Fruit fly (Drosophila melanogaster) whole organism, embryonic: ENCODE measurements around the gene tex.
A peak's percentile ranks its signal among the peaks of the same experiment; 100 is the strongest.

Experiments
- Atf-2 ChIP-seq: fragments of 200-800 bp; sonication (Bioruptor generic); optimal IDR thresholded peaks from 2 replicates; lab custom pipeline; 2016; ENCODE audit warnings: missing biosample characterization, missing genetic modification characterization
- B-H1 ChIP-seq: fragments of 200-800 bp; sonication (Bioruptor generic); IDR thresholded peaks from 3 replicates; pipeline ENCODE4 v1.3.6; 2022; ENCODE audit warnings: missing biosample characterization, missing genetic modification characterization
- Blimp-1 ChIP-seq: fragments of 200-800 bp; sonication (Bioruptor generic); optimal IDR thresholded peaks from 3 replicates; lab custom pipeline; 2018; ENCODE audit warnings: missing biosample characterization, missing genetic modification characterization, mild to moderate bottlenecking, moderate library complexity, missing genetic modification reagents
- CG10267 ChIP-seq: fragments of 200-800 bp; sonication (Bioruptor generic); optimal IDR thresholded peaks from 2 replicates; lab custom pipeline; 2018; ENCODE audit warnings: missing biosample characterization, mild to moderate bottlenecking, missing genetic modification characterization, moderate library complexity
- CG11696 ChIP-seq: fragments of 200-800 bp; sonication (Bioruptor generic); IDR thresholded peaks from 2 replicates; pipeline ENCODE4 v1.3.6; 2022; ENCODE audit warnings: missing biosample characterization, missing genetic modification characterization
- CG13123 ChIP-seq: fragments of 200-800 bp; sonication (Bioruptor generic); optimal IDR thresholded peaks from 2 replicates; lab custom pipeline; 2016; ENCODE audit warnings: missing biosample characterization, missing genetic modification characterization
- CG15073 ChIP-seq: fragments of 200-800 bp; sonication (Bioruptor generic); optimal IDR thresholded peaks from 2 replicates; lab custom pipeline; 2016; ENCODE audit warnings: missing biosample characterization, missing genetic modification characterization
- CG15479 ChIP-seq: fragments of 200-800 bp; sonication (Bioruptor generic); optimal IDR thresholded peaks from 3 replicates; lab custom pipeline; 2019; ENCODE audit warnings: missing biosample characterization, mild to moderate bottlenecking, missing genetic modification characterization, moderate library complexity
- CG1603 ChIP-seq: fragments of 200-800 bp; sonication (Bioruptor generic); optimal IDR thresholded peaks from 2 replicates; lab custom pipeline; 2019; ENCODE audit warnings: missing biosample characterization, mild to moderate bottlenecking, missing genetic modification characterization, moderate library complexity
- CG17186 ChIP-seq: fragments of 200-800 bp; sonication (Bioruptor generic); optimal IDR thresholded peaks from 3 replicates; lab custom pipeline; 2017; ENCODE audit warnings: missing biosample characterization, missing genetic modification reagents, missing genetic modification characterization
- CG17612 ChIP-seq: fragments of 200-800 bp; sonication (Bioruptor generic); IDR thresholded peaks from 2 replicates; pipeline ENCODE4 v1.3.6; 2022; ENCODE audit warnings: missing biosample characterization, missing genetic modification characterization
- CG18262 ChIP-seq: fragments of 200-800 bp; optimal IDR thresholded peaks from 3 replicates; lab custom pipeline; 2019; ENCODE audit warnings: missing biosample characterization, mild to moderate bottlenecking, missing genetic modification characterization, moderate library complexity
- CG2199 ChIP-seq: fragments of 200-800 bp; sonication (Bioruptor generic); IDR thresholded peaks from 3 replicates; pipeline ENCODE4 v1.3.6; 2022; ENCODE audit warnings: missing biosample characterization, missing genetic modification characterization
- CG2889 ChIP-seq: fragments of 200-800 bp; sonication (Bioruptor generic); IDR thresholded peaks from 3 replicates; pipeline ENCODE4 v1.3.6; 2022; ENCODE audit warnings: missing biosample characterization, missing genetic modification characterization
- CG3065 ChIP-seq: fragments of 200-800 bp; sonication (Bioruptor generic); optimal IDR thresholded peaks from 2 replicates; lab custom pipeline; 2016; ENCODE audit warnings: missing biosample characterization, missing genetic modification characterization
- CG31365 ChIP-seq: fragments of 200-800 bp; sonication (Bioruptor generic); optimal IDR thresholded peaks from 2 replicates; lab custom pipeline; 2018; ENCODE audit warnings: missing biosample characterization, mild to moderate bottlenecking, missing genetic modification characterization
- CG31441 ChIP-seq: fragments of 200-800 bp; sonication (Bioruptor generic); IDR thresholded peaks from 2 replicates; pipeline ENCODE4 v1.3.6; 2022; ENCODE audit warnings: missing biosample characterization, missing genetic modification characterization
- CG33557 ChIP-seq: fragments of 200-800 bp; sonication (Bioruptor generic); optimal IDR thresholded peaks from 2 replicates; lab custom pipeline; 2019; ENCODE audit warnings: missing biosample characterization, mild to moderate bottlenecking, missing genetic modification characterization, moderate library complexity
- CG3407 ChIP-seq: fragments of 200-800 bp; sonication (Bioruptor generic); optimal IDR thresholded peaks from 2 replicates; lab custom pipeline; 2018; ENCODE audit warnings: missing biosample characterization, mild to moderate bottlenecking, missing genetic modification characterization
- CG5245 ChIP-seq: fragments of 200-800 bp; sonication (Bioruptor generic); optimal IDR thresholded peaks from 3 replicates; lab custom pipeline; 2016; ENCODE audit warnings: missing biosample characterization, missing genetic modification characterization
- CG6254 ChIP-seq: fragments of 200-800 bp; sonication (Bioruptor generic); optimal IDR thresholded peaks from 3 replicates; lab custom pipeline; 2017; ENCODE audit warnings: mild to moderate bottlenecking, missing biosample characterization, missing genetic modification reagents, missing genetic modification characterization
- CG6654 ChIP-seq: fragments of 200-800 bp; sonication (Bioruptor generic); optimal IDR thresholded peaks from 2 replicates; lab custom pipeline; 2017; ENCODE audit warnings: missing biosample characterization, mild to moderate bottlenecking, missing genetic modification characterization
- CG7271 ChIP-seq: fragments of 200-800 bp; sonication (Bioruptor generic); optimal IDR thresholded peaks from 2 replicates; lab custom pipeline; 2018; ENCODE audit warnings: missing biosample characterization, mild to moderate bottlenecking, missing genetic modification characterization, moderate library complexity
- CG7786 ChIP-seq: fragments of 200-800 bp; sonication (Bioruptor generic); optimal IDR thresholded peaks from 2 replicates; lab custom pipeline; 2016; ENCODE audit warnings: missing biosample characterization, missing genetic modification characterization
- CG7839 ChIP-seq: fragments of 200-800 bp; sonication (Bioruptor generic); optimal IDR thresholded peaks from 3 replicates; lab custom pipeline; 2018; ENCODE audit warnings: missing biosample characterization, mild to moderate bottlenecking, missing genetic modification characterization, moderate library complexity
- CG7928 ChIP-seq: fragments of 200-800 bp; sonication (Bioruptor generic); optimal IDR thresholded peaks from 2 replicates; lab custom pipeline; 2017; ENCODE audit warnings: missing biosample characterization, mild to moderate bottlenecking, missing genetic modification characterization
- Doc2 ChIP-seq: fragments of 200-800 bp; sonication (Bioruptor generic); IDR thresholded peaks from 2 replicates; pipeline ENCODE4 v1.3.6; 2022; ENCODE audit warnings: missing biosample characterization, missing genetic modification characterization
- Ets97D ChIP-seq: fragments of 200-800 bp; sonication (Bioruptor generic); optimal IDR thresholded peaks from 3 replicates; lab custom pipeline; 2016; ENCODE audit warnings: missing biosample characterization, missing genetic modification characterization
- Hr3 ChIP-seq: fragments of 200-800 bp; sonication (Bioruptor generic); optimal IDR thresholded peaks from 3 replicates; lab custom pipeline; 2016; ENCODE audit warnings: missing biosample characterization, missing genetic modification characterization
- MESR4 ChIP-seq: fragments of 200-800 bp; sonication (Bioruptor generic); optimal IDR thresholded peaks from 2 replicates; lab custom pipeline; 2018; ENCODE audit warnings: missing biosample characterization, mild to moderate bottlenecking, missing genetic modification characterization, moderate library complexity
- NC2α ChIP-seq: fragments of 200-800 bp; sonication (Bioruptor generic); optimal IDR thresholded peaks from 2 replicates; lab custom pipeline; 2016; ENCODE audit warnings: missing biosample characterization, missing genetic modification characterization
- NK7.1 ChIP-seq: fragments of 200-800 bp; sonication (Bioruptor generic); optimal IDR thresholded peaks from 3 replicates; lab custom pipeline; 2016; ENCODE audit warnings: missing biosample characterization, missing genetic modification characterization
- Neu2 ChIP-seq: fragments of 200-800 bp; sonication (Bioruptor generic); optimal IDR thresholded peaks from 3 replicates; lab custom pipeline; 2016; ENCODE audit warnings: missing biosample characterization, missing genetic modification characterization, borderline replicate concordance
- Optix ChIP-seq: fragments of 200-800 bp; sonication (Bioruptor generic); IDR thresholded peaks from 3 replicates; pipeline ENCODE4 v1.3.6; 2022; ENCODE audit warnings: missing biosample characterization, missing genetic modification characterization
- Rfx ChIP-seq: fragments of 200-800 bp; sonication (Bioruptor generic); IDR thresholded peaks from 2 replicates; pipeline ENCODE4 v1.3.6; 2022; ENCODE audit warnings: missing biosample characterization, missing genetic modification characterization
- Six4 ChIP-seq: fragments of 200-800 bp; sonication (Bioruptor generic); optimal IDR thresholded peaks from 2 replicates; lab custom pipeline; 2016; ENCODE audit warnings: missing biosample characterization, missing genetic modification characterization
- YL-1 ChIP-seq: fragments of 200-800 bp; sonication (Bioruptor generic); optimal IDR thresholded peaks from 3 replicates; lab custom pipeline; 2017; ENCODE audit warnings: missing biosample characterization, mild to moderate bottlenecking, missing genetic modification characterization
- ash1 ChIP-seq: fragments of 200-800 bp; sonication (Bioruptor generic); optimal IDR thresholded peaks from 2 replicates; lab custom pipeline; 2018; ENCODE audit warnings: missing biosample characterization, mild to moderate bottlenecking, missing genetic modification characterization
- caup ChIP-seq: fragments of 200-800 bp; sonication (Bioruptor generic); optimal IDR thresholded peaks from 3 replicates; lab custom pipeline; 2017; ENCODE audit warnings: missing biosample characterization, mild to moderate bottlenecking, missing genetic modification characterization, moderate library complexity; ENCODE audit not compliant: severe bottlenecking
- crc ChIP-seq: fragments of 200-800 bp; sonication (Bioruptor generic); optimal IDR thresholded peaks from 2 replicates; lab custom pipeline; 2016; ENCODE audit warnings: missing biosample characterization, missing genetic modification characterization
- da ChIP-seq: fragments of 200-800 bp; sonication (Bioruptor generic); optimal IDR thresholded peaks from 2 replicates; lab custom pipeline; 2016; ENCODE audit warnings: missing biosample characterization, missing genetic modification characterization
- dati ChIP-seq: fragments of 200-800 bp; sonication (Bioruptor generic); IDR thresholded peaks from 2 replicates; pipeline ENCODE4 v1.3.6; 2022; ENCODE audit warnings: missing biosample characterization, missing genetic modification characterization
- gcm ChIP-seq: fragments of 200-800 bp; sonication (Bioruptor generic); optimal IDR thresholded peaks from 2 replicates; lab custom pipeline; 2019; ENCODE audit warnings: missing biosample characterization, mild to moderate bottlenecking, missing genetic modification characterization, moderate library complexity
- gt ChIP-seq: fragments of 200-800 bp; sonication (Bioruptor generic); IDR thresholded peaks from 2 replicates; pipeline ENCODE4 v1.3.6; 2022; ENCODE audit warnings: missing biosample characterization, missing genetic modification characterization
- lola ChIP-seq, 3 experiments: fragments of >200 bp in 2 of 3; fragments of 200-800 bp in 1 of 3; sonication (Bioruptor generic) in 1 of 3; optimal IDR thresholded peaks; 2 replicates each; lab custom pipeline; 2017 to 2019; ENCODE audit warnings: missing biosample characterization in 3 of 3, missing genetic modification characterization in 3 of 3, mild to moderate bottlenecking in 1 of 3, moderate library complexity in 1 of 3
- p53 ChIP-seq: fragments of 200-800 bp; sonication (Bioruptor generic); optimal IDR thresholded peaks from 2 replicates; lab custom pipeline; 2016; ENCODE audit warnings: missing biosample characterization, missing genetic modification characterization
- pan ChIP-seq, 4 experiments: fragments of >200 bp in 3 of 4; fragments of 200-800 bp in 1 of 4; sonication (Bioruptor generic) in 1 of 4; optimal IDR thresholded peaks in 3 of 4; IDR thresholded peaks in 1 of 4; 2 replicates each; pipeline versions ENCODE4 v1.3.6 to Lab custom; 2017 to 2022; ENCODE audit warnings: missing biosample characterization in 2 of 4, missing genetic modification characterization in 2 of 4, mixed read lengths in 1 of 4
- shn ChIP-seq: fragments of 200-800 bp; sonication (Bioruptor generic); optimal IDR thresholded peaks from 3 replicates; lab custom pipeline; 2016; ENCODE audit warnings: missing biosample characterization, missing genetic modification characterization
- stwl ChIP-seq: fragments of 200-800 bp; sonication (Bioruptor generic); optimal IDR thresholded peaks from 3 replicates; lab custom pipeline; 2018; ENCODE audit warnings: missing biosample characterization, mild to moderate bottlenecking, missing genetic modification characterization, moderate library complexity
- usp ChIP-seq: fragments of >200 bp; optimal IDR thresholded peaks from 2 replicates; lab custom pipeline; 2017; ENCODE audit warnings: missing biosample characterization, missing genetic modification characterization

Gene tex

DNA sequence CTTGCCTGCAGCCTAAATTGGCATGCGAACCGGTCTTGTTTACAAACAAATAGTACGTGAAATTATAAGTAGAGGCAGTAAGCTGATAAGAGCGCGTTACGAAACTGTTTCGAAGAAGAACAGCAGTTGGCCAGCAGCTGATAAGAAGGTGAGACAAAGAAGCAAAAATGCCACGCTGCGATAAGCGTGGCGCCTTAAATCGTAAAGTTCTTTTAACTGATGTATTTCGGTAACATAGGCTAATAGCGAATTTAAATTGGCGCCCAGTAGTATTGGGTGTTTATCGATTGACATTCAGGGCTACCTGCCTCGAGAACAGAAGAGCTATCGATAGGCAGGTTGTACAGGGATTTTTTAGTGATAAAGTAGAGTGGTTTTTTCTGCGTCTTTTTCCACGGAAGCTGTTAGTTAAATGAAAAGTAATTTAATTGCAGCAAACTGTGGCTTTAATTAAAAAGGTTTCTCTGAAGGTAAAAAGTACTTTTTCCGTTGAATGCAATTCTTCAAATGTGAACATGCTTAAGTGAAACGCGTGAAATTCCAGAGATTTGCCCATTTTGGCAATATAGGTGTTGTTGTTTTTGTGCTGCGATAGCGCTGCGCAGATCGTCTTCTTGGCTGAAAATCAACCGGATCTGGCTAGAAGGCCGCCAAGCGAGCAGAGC lies 48.3 kb upstream of the tex start, which contains the start of gene stck (continued):
- TF ChIP-seq CG10267 (tag; lab: Kevin White, UChicago) (peak; percentile 14), crc (GFP tag; lab: Kevin White, UChicago) (no peak), Doc2 (no peak), pan (optimal IDR thresholded peaks at IDR 0.05; lab: Kevin White, UChicago) (no peak), pan (GFP tag; optimal IDR thresholded peaks at IDR 0.05 in 1 of 2, IDR thresholded peaks at IDR 0.05 in 1 of 2) (no peak), CG33557 (no peak), CG1603 (tag; lab: Kevin White, UChicago) (peak; percentile 26), Six4 (GFP tag; lab: Kevin White, UChicago) (no peak), p53 (GFP tag; lab: Kevin White, UChicago) (no peak), CG15479 (GFP tag; lab: Kevin White, UChicago) (no peak), MESR4 (GFP tag; lab: Kevin White, UChicago) (peak; percentile 53), CG11696 (GFP tag; lab: Robert Waterston, UW) (no peak), CG6254 (GFP tag; lab: Kevin White, UChicago) (no peak), da (GFP tag; lab: Kevin White, UChicago) (no peak), CG7928 (peak; percentile 96), dati (no peak), Blimp-1 (GFP tag; lab: Kevin White, UChicago) (no peak), CG2889 (GFP tag; lab: Robert Waterston, UW) (no peak), CG17612 (no peak), CG7839 (tag; lab: Kevin White, UChicago) (no peak), caup (GFP tag; lab: Kevin White, UChicago) (peak; percentile 17), gt (no peak), CG31441 (GFP tag; lab: Robert Waterston, UW) (0 out of 2 replicates have a peak, but pooled peaks have one; percentile 15), shn (GFP tag; lab: Kevin White, UChicago) (no peak), B-H1 (GFP tag; lab: Robert Waterston, UW) (no peak), CG3065 (GFP tag; lab: Kevin White, UChicago) (no peak), Neu2 (no peak), CG13123 (GFP tag; lab: Kevin White, UChicago) (no peak), CG6654 (no peak), YL-1 (peak; percentile 68), CG17186 (GFP tag; lab: Kevin White, UChicago) (peak; percentile 84), Rfx (GFP tag; lab: Robert Waterston, UW) (no peak), Optix (GFP tag; lab: Robert Waterston, UW) (no peak), usp (no peak), NK7.1 (GFP tag; lab: Kevin White, UChicago) (no peak), CG18262 (tag; lab: Kevin White, UChicago) (no peak), CG7786 (GFP tag; lab: Kevin White, UChicago) (peak; percentile 5), Ets97D (GFP tag; lab: Kevin White, UChicago) (peak; percentile 70), CG7271 (no peak), CG3407 (GFP tag; lab: Kevin White, UChicago) (peak; percentile 12), lola (GFP tag; optimal IDR thresholded peaks at IDR 0.05; lab: Kevin White, UChicago) (no peak), gcm (GFP tag; lab: Kevin White, UChicago) (no peak), CG15073 (GFP tag; lab: Kevin White, UChicago) (no peak), Hr3 (GFP tag; lab: Kevin White, UChicago) (no peak), CG31365 (tag; lab: Kevin White, UChicago) (no peak), Atf-2 (GFP tag; lab: Kevin White, UChicago) (no peak), CG2199 (GFP tag; lab: Robert Waterston, UW) (no peak), ash1 (GFP tag; lab: Kevin White, UChicago) (no peak), NC2α (GFP tag; lab: Kevin White, UChicago) (no peak), stwl (peak; percentile 31), CG5245 (GFP tag; lab: Kevin White, UChicago) (no peak)
